Fruit fly (Drosophila melanogaster) whole organism, wandering third instar larva: Measurements from ENCODE around the gene Cpr76Ba.

Experiments
- Abd-B ChIP-seq: fragments of >200 bp; optimal IDR thresholded peaks from 2 replicates; lab custom pipeline; 2017; ENCODE audit warnings: missing biosample characterization, missing genetic modification characterization
- CG32264 ChIP-seq: fragments of 200-800 bp; sonication (Bioruptor generic); optimal IDR thresholded peaks from 2 replicates; lab custom pipeline; 2016; ENCODE audit warnings: missing biosample characterization, missing genetic modification characterization
- CG9705 ChIP-seq: fragments of 200-800 bp; sonication (Bioruptor generic); optimal IDR thresholded peaks from 2 replicates; lab custom pipeline; 2018; ENCODE audit warnings: missing biosample characterization, mild to moderate bottlenecking, missing genetic modification characterization
- CrebA ChIP-seq: fragments of 200-800 bp; sonication (Bioruptor generic); optimal IDR thresholded peaks from 2 replicates; lab custom pipeline; 2016; ENCODE audit warnings: missing biosample characterization, mild to moderate bottlenecking, missing genetic modification characterization, borderline replicate concordance
- Dfd ChIP-seq: fragments of >200 bp; optimal IDR thresholded peaks from 2 replicates; lab custom pipeline; 2017; ENCODE audit warnings: missing biosample characterization, missing genetic modification characterization
- Dif ChIP-seq: fragments of 200-275, 200-300 bp; sonication (Bioruptor generic); optimal IDR thresholded peaks from 2 replicates; lab custom pipeline; 2018; ENCODE audit warnings: missing biosample characterization, missing genetic modification characterization; ENCODE audit not compliant: partially characterized antibody
- GATAd ChIP-seq: sonication (Bioruptor generic); optimal IDR thresholded peaks from 2 replicates; lab custom pipeline; 2016; ENCODE audit warnings: missing biosample characterization, missing genetic modification characterization
- HLH106 ChIP-seq: fragments of 200-800 bp; optimal IDR thresholded peaks from 3 replicates; lab custom pipeline; 2019; ENCODE audit warnings: missing biosample characterization, mild to moderate bottlenecking, missing genetic modification characterization, moderate library complexity
- Hnf4 ChIP-seq: fragments of 200-800 bp; sonication (Bioruptor generic); optimal IDR thresholded peaks from 2 replicates; lab custom pipeline; 2016; ENCODE audit warnings: missing biosample characterization, mild to moderate bottlenecking, missing genetic modification characterization
- Hr78 ChIP-seq: fragments of >200 bp; optimal IDR thresholded peaks from 2 replicates; lab custom pipeline; 2017; ENCODE audit warnings: missing biosample characterization, missing genetic modification characterization
- Hr83 ChIP-seq: fragments of 200-300 bp; sonication (Bioruptor generic); optimal IDR thresholded peaks from 2 replicates; lab custom pipeline; 2016; ENCODE audit warnings: missing biosample characterization, mild to moderate bottlenecking, missing genetic modification characterization, moderate library complexity; ENCODE audit not compliant: poor library complexity, severe bottlenecking
- Jra ChIP-seq: sonication (Bioruptor generic); optimal IDR thresholded peaks from 2 replicates; lab custom pipeline; 2016; ENCODE audit warnings: missing biosample characterization, missing genetic modification characterization
- Mio ChIP-seq: sonication (Bioruptor generic); optimal IDR thresholded peaks from 2 replicates; lab custom pipeline; 2016; ENCODE audit warnings: missing biosample characterization, missing genetic modification characterization
- Myc ChIP-seq: fragments of >200 bp; optimal IDR thresholded peaks from 2 replicates; lab custom pipeline; 2017
- N ChIP-seq: fragments of >200 bp; optimal IDR thresholded peaks from 2 replicates; lab custom pipeline; 2018; ENCODE audit warnings: missing biosample characterization, missing external identifiers, missing genetic modification characterization
- OdsH ChIP-seq: fragments of 200-800 bp; sonication (Bioruptor generic); optimal IDR thresholded peaks from 2 replicates; lab custom pipeline; 2016; ENCODE audit warnings: missing biosample characterization, mild to moderate bottlenecking, missing genetic modification characterization
- Rel ChIP-seq, 2 experiments: fragments of 200-800 bp; sonication (Bioruptor generic) in 1 of 2; optimal IDR thresholded peaks; 2 replicates in 1 of 2; 3 replicates in 1 of 2; lab custom pipeline; 2016 to 2019; ENCODE audit warnings: mild to moderate bottlenecking in 2 of 2, missing biosample characterization in 2 of 2, missing genetic modification characterization in 2 of 2, moderate library complexity in 1 of 2
- Sp1 ChIP-seq: fragments of 200-800 bp; sonication (Bioruptor generic); optimal IDR thresholded peaks from 3 replicates; lab custom pipeline; 2019; ENCODE audit warnings: missing biosample characterization, mild to moderate bottlenecking, missing genetic modification characterization, moderate library complexity
- Vsx2 ChIP-seq: fragments of 200-300, 225-300 bp; sonication (Bioruptor generic); optimal IDR thresholded peaks from 2 replicates; lab custom pipeline; 2018; ENCODE audit warnings: missing biosample characterization, missing genetic modification characterization; ENCODE audit not compliant: partially characterized antibody
- br ChIP-seq: fragments of 200-800 bp; sonication (Bioruptor generic); optimal IDR thresholded peaks from 2 replicates; lab custom pipeline; 2016; ENCODE audit warnings: missing biosample characterization, missing genetic modification characterization
- brk ChIP-seq: fragments of 200-800 bp; sonication (Bioruptor generic); optimal IDR thresholded peaks from 2 replicates; lab custom pipeline; 2016; ENCODE audit warnings: missing biosample characterization, mild to moderate bottlenecking, missing genetic modification characterization
- dl ChIP-seq, 2 experiments: fragments of 175-275, 200-275 bp in 1 of 2; fragments of 200-275 bp in 1 of 2; sonication (Bioruptor generic); optimal IDR thresholded peaks; lab custom pipeline; 2018; ENCODE audit warnings: mild to moderate bottlenecking in 2 of 2, missing biosample characterization in 2 of 2, missing genetic modification characterization in 2 of 2, moderate library complexity in 2 of 2; ENCODE audit not compliant: partially characterized antibody in 2 of 2, insufficient read depth in 1 of 2
- dmrt93B ChIP-seq: fragments of 200-800 bp; sonication (Bioruptor generic); optimal IDR thresholded peaks from 2 replicates; lab custom pipeline; 2018; ENCODE audit warnings: missing biosample characterization, mild to moderate bottlenecking, missing genetic modification characterization
- dsf ChIP-seq: sonication (Bioruptor generic); optimal IDR thresholded peaks from 2 replicates; lab custom pipeline; 2016; ENCODE audit warnings: missing biosample characterization, missing genetic modification characterization, borderline replicate concordance
- ey ChIP-seq: fragments of 200-800 bp; sonication (Bioruptor generic); optimal IDR thresholded peaks from 2 replicates; lab custom pipeline; 2016; ENCODE audit warnings: missing biosample characterization, missing genetic modification characterization
- foxo ChIP-seq, 2 experiments: fragments of 200-800 bp; sonication (Bioruptor generic); optimal IDR thresholded peaks; 2 replicates in 1 of 2; 3 replicates in 1 of 2; lab custom pipeline; 2016 to 2017; ENCODE audit warnings: missing biosample characterization in 2 of 2, missing genetic modification characterization in 2 of 2
- fru ChIP-seq: fragments of 200-800 bp; sonication (Bioruptor generic); optimal IDR thresholded peaks from 3 replicates; lab custom pipeline; 2016; ENCODE audit warnings: missing biosample characterization, mild to moderate bottlenecking, missing genetic modification characterization
- h ChIP-seq: fragments of 200-800 bp; sonication (Bioruptor generic); optimal IDR thresholded peaks from 3 replicates; lab custom pipeline; 2016; ENCODE audit warnings: missing biosample characterization, mild to moderate bottlenecking, missing genetic modification characterization
- jim ChIP-seq: fragments of 175-275, 200-325 bp; sonication (Bioruptor generic); optimal IDR thresholded peaks from 2 replicates; lab custom pipeline; 2016; ENCODE audit warnings: missing biosample characterization, mild to moderate bottlenecking, missing genetic modification characterization
- lola ChIP-seq: fragments of >200 bp; optimal IDR thresholded peaks from 2 replicates; lab custom pipeline; 2017; ENCODE audit warnings: missing biosample characterization, missing genetic modification characterization
- pan ChIP-seq: fragments of >200 bp; optimal IDR thresholded peaks from 2 replicates; lab custom pipeline; 2017
- psq ChIP-seq: fragments of 200-800 bp; sonication (Bioruptor generic); optimal IDR thresholded peaks from 3 replicates; lab custom pipeline; 2017; ENCODE audit warnings: missing biosample characterization, mild to moderate bottlenecking, missing genetic modification characterization, moderate library complexity
- rgr ChIP-seq: fragments of 200-800 bp; sonication (Bioruptor generic); optimal IDR thresholded peaks from 3 replicates; lab custom pipeline; 2016; ENCODE audit warnings: missing biosample characterization, mild to moderate bottlenecking, missing genetic modification characterization
- sage ChIP-seq: fragments of 200-800 bp; sonication (Bioruptor generic); optimal IDR thresholded peaks from 2 replicates; lab custom pipeline; 2016; ENCODE audit warnings: missing biosample characterization, mild to moderate bottlenecking, missing genetic modification characterization
- sv ChIP-seq: fragments of 200-800 bp; sonication (Bioruptor generic); optimal IDR thresholded peaks from 3 replicates; lab custom pipeline; 2016; ENCODE audit warnings: missing biosample characterization, missing genetic modification characterization
- tai ChIP-seq: sonication (Bioruptor generic); optimal IDR thresholded peaks from 2 replicates; lab custom pipeline; 2016; ENCODE audit warnings: missing biosample characterization, missing genetic modification characterization
- usp ChIP-seq: fragments of >200 bp; optimal IDR thresholded peaks from 2 replicates; lab custom pipeline; 2017; ENCODE audit warnings: missing biosample characterization, missing genetic modification characterization
- woc ChIP-seq: sonication (Bioruptor generic); optimal IDR thresholded peaks from 2 replicates; lab custom pipeline; 2016; ENCODE audit warnings: missing biosample characterization, mild to moderate bottlenecking, missing genetic modification characterization

Gene Cpr76Ba

dm6 chr3L:19560005-19560694 lies 42.0 kb upstream of the Cpr76Ba start:
- TF ChIP-seq Dif (GFP tag; lab: Kevin White, UChicago) (peak; percentile 28), Hr83 (GFP tag; lab: Kevin White, UChicago) (peak; percentile 12), Rel (GFP tag; optimal IDR thresholded peaks at IDR 0.05; lab: Kevin White, UChicago) (no peak), Rel (tag; optimal IDR thresholded peaks at IDR 0.05; lab: Kevin White, UChicago) (peak; percentile 8), ey (no peak)

dm6 chr3L:19559171-19559570 lies 41.0 kb upstream of the Cpr76Ba start:
- TF ChIP-seq usp (no peak), psq (GFP tag; lab: Kevin White, UChicago) (no peak), br (no peak), Abd-B (GFP tag; lab: Kevin White, UChicago) (no peak), sage (GFP tag; lab: Kevin White, UChicago) (no peak), dmrt93B (GFP tag; lab: Kevin White, UChicago) (no peak), OdsH (GFP tag; lab: Kevin White, UChicago) (no peak), foxo (GFP tag; optimal IDR thresholded peaks at IDR 0.05; lab: Kevin White, UChicago) (no peak), pan (lab: Kevin White, UChicago) (no peak), Dfd (no peak), CG32264 (GFP tag; lab: Kevin White, UChicago) (no peak), sv (GFP tag; lab: Kevin White, UChicago) (no peak), Myc (lab: Kevin White, UChicago) (no peak), Mio (no peak), Rel (GFP tag; optimal IDR thresholded peaks at IDR 0.05; lab: Kevin White, UChicago) (no peak), Rel (tag; optimal IDR thresholded peaks at IDR 0.05; lab: Kevin White, UChicago) (no peak), CG9705 (GFP tag; lab: Kevin White, UChicago) (no peak)

DNA sequence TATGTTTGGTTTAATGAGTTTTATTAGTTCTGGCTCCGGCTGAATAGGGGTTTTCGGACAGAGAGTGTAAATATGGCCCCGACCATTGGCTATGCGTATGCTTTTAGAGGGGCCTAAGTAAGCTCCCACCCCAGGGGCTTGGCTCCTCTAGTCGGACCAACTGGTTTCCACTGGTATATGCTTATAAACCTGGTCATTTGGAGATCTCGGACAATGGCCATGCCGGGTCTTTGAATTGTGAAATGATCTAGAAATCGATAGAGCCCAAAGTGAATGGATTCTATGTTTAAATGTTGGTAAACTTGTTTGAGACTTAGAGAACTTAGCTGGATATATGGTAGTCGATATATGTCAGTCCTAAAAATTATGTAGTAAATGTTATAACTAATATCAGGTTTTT lies 40.5 kb upstream of the Cpr76Ba start:
- TF ChIP-seq tai (GFP tag; lab: Kevin White, UChicago), result no peak
- TF ChIP-seq, all 38 proteins: peak for 0

dm6 chr3L:19557996-19558375 lies 39.9 kb upstream of the Cpr76Ba start:
- TF ChIP-seq Mio (no peak), psq (GFP tag; lab: Kevin White, UChicago) (peak; percentile 0), Jra (peak; percentile 27), Hr78 (GFP tag; lab: Kevin White, UChicago) (no peak), ey (no peak), usp (no peak), dsf (no peak), Rel (GFP tag; optimal IDR thresholded peaks at IDR 0.05; lab: Kevin White, UChicago) (no peak), Rel (tag; optimal IDR thresholded peaks at IDR 0.05; lab: Kevin White, UChicago) (no peak), fru (peak; percentile 49), GATAd (no peak), sage (GFP tag; lab: Kevin White, UChicago) (peak; percentile 35), dl (GFP tag; optimal IDR thresholded peaks at IDR 0.05; lab: Kevin White, UChicago; ENCODE audit: insufficient read depth in 1 of 2, partially characterized antibody in 2 of 2) (no peak), CG32264 (GFP tag; lab: Kevin White, UChicago) (no peak), tai (GFP tag; lab: Kevin White, UChicago) (no peak), Vsx2 (GFP tag; lab: Kevin White, UChicago) (no peak), N (GFP tag; lab: Kevin White, UChicago) (no peak), dmrt93B (GFP tag; lab: Kevin White, UChicago) (no peak), br (no peak), Hr83 (GFP tag; lab: Kevin White, UChicago) (peak; percentile 1), Hnf4 (GFP tag; lab: Kevin White, UChicago) (no peak), Myc (lab: Kevin White, UChicago) (no peak), Abd-B (GFP tag; lab: Kevin White, UChicago) (no peak), HLH106 (tag; lab: Kevin White, UChicago) (no peak), pan (lab: Kevin White, UChicago) (no peak), sv (GFP tag; lab: Kevin White, UChicago) (no peak), brk (GFP tag; lab: Kevin White, UChicago) (no peak), rgr (GFP tag; lab: Kevin White, UChicago) (no peak), OdsH (GFP tag; lab: Kevin White, UChicago) (no peak), CrebA (GFP tag; lab: Kevin White, UChicago) (no peak), h (no peak), Sp1 (GFP tag; lab: Kevin White, UChicago) (no peak), foxo (GFP tag; optimal IDR thresholded peaks at IDR 0.05; lab: Kevin White, UChicago) (no peak), Dfd (no peak), jim (no peak), CG9705 (GFP tag; lab: Kevin White, UChicago) (no peak), woc (GFP tag; lab: Kevin White, UChicago) (peak; percentile 17), Dif (GFP tag; lab: Kevin White, UChicago) (peak; percentile 39), lola (no peak)
